Fruit fly (Drosophila melanogaster): Measurements from ENCODE around the gene CG15599.

Gene CG15599

dm6 chrX:15639929-15640328 lies 48.7 kb downstream of the CG15599 start (continued):
- TF ChIP-seq CG4328 (GFP tag; optimal IDR thresholded peaks at IDR 0.05) = no peak
- TF ChIP-seq CG6689 (GFP tag; IDR thresholded peaks at IDR 0.05) = no peak
- TF ChIP-seq CG13296 (GFP tag; optimal IDR thresholded peaks at IDR 0.05) = peak; percentile 54
- no peak for TF ChIP-seq CG1529 (GFP tag; optimal IDR thresholded peaks at IDR 0.05)
- no peak for TF ChIP-seq CG12155 (GFP tag; optimal IDR thresholded peaks at IDR 0.05)
- TF ChIP-seq Med (GFP tag) = no peak
- TF ChIP-seq CG8765 (GFP tag; IDR thresholded peaks at IDR 0.05) = no peak
- TF ChIP-seq CHES-1-like (GFP tag; optimal IDR thresholded peaks at IDR 0.05) = no peak
- TF ChIP-seq mld (GFP tag; IDR thresholded peaks at IDR 0.05; ENCODE audit: partially characterized antibody) = no peak
- peak; percentile 39 for TF ChIP-seq PHDP (tag; optimal IDR thresholded peaks at IDR 0.05)
- no peak for TF ChIP-seq Nf-YA (GFP tag; IDR thresholded peaks at IDR 0.05)
- TF ChIP-seq sqz (GFP tag; optimal IDR thresholded peaks at IDR 0.05) = no peak
- no peak for TF ChIP-seq da (GFP tag; optimal IDR thresholded peaks at IDR 0.05)
- no peak for TF ChIP-seq CG8089 (GFP tag; optimal IDR thresholded peaks at IDR 0.05)
- TF ChIP-seq fd102C (GFP tag; optimal IDR thresholded peaks at IDR 0.05) = no peak
- TF ChIP-seq en (GFP tag; optimal IDR thresholded peaks at IDR 0.05) = no peak
- no peak for TF ChIP-seq salm (tag; optimal IDR thresholded peaks at IDR 0.05)
- no peak for TF ChIP-seq Gsc (GFP tag; IDR thresholded peaks at IDR 0.05)
- peak; percentile 27; the same call in 1 of the 2 replicates for TF ChIP-seq CG14014 (GFP tag; IDR thresholded peaks at IDR 0.05)
- TF ChIP-seq Bdp1 (GFP tag; optimal IDR thresholded peaks at IDR 0.05) = no peak
- no peak for TF ChIP-seq MTF-1 (GFP tag; optimal IDR thresholded peaks at IDR 0.05; ENCODE audit: borderline replicate concordance)
- no peak for TF ChIP-seq Bgb (GFP tag; IDR thresholded peaks at IDR 0.05; ENCODE audit: partially characterized antibody)
- no peak for TF ChIP-seq CG12744 (GFP tag; optimal IDR thresholded peaks at IDR 0.05)
- TF ChIP-seq CG6254 (GFP tag; optimal IDR thresholded peaks at IDR 0.05) = no peak
- peak; percentile 20 for TF ChIP-seq Hmr (GFP tag; optimal IDR thresholded peaks at IDR 0.05)
- no peak for TF ChIP-seq CG17328 (GFP tag; IDR thresholded peaks at IDR 0.05)
- TF ChIP-seq Nf-YB (GFP tag; optimal IDR thresholded peaks at IDR 0.05) = no peak
- no peak for TF ChIP-seq CG13894 (tag; optimal IDR thresholded peaks at IDR 0.05)
- no peak for TF ChIP-seq CG14860 (GFP tag; IDR thresholded peaks at IDR 0.05; ENCODE audit: partially characterized antibody)
- TF ChIP-seq CG7839 (tag; optimal IDR thresholded peaks at IDR 0.05) = no peak
- no peak for TF ChIP-seq CG1792 (GFP tag; optimal IDR thresholded peaks at IDR 0.05)
- TF ChIP-seq CG8478 (optimal IDR thresholded peaks at IDR 0.05) = no peak
- TF ChIP-seq dan (GFP tag; IDR thresholded peaks at IDR 0.05) = no peak
- peak; percentile 15 for TF ChIP-seq Meics (GFP tag; optimal IDR thresholded peaks at IDR 0.05)
- no peak for TF ChIP-seq psq (GFP tag; optimal IDR thresholded peaks at IDR 0.05)
- no peak for TF ChIP-seq gt (GFP tag; IDR thresholded peaks at IDR 0.05)
- TF ChIP-seq Ptx1 (GFP tag; IDR thresholded peaks at IDR 0.05) = no peak
- TF ChIP-seq schlank (tag; optimal IDR thresholded peaks at IDR 0.05) = no peak
- no peak for TF ChIP-seq jing (GFP tag; optimal IDR thresholded peaks at IDR 0.05)
- TF ChIP-seq jumu (GFP tag; optimal IDR thresholded peaks at IDR 0.05) = no peak
- TF ChIP-seq Dad (GFP tag; optimal IDR thresholded peaks at IDR 0.05) = no peak
- no peak for TF ChIP-seq danr (GFP tag; IDR thresholded peaks at IDR 0.05)
- TF ChIP-seq croc (GFP tag; conservative IDR thresholded peaks at IDR 0.05) = no peak
- no peak for TF ChIP-seq pho (GFP tag; optimal IDR thresholded peaks at IDR 0.05)
- TF ChIP-seq dpn (GFP tag; optimal IDR thresholded peaks at IDR 0.05) = no peak
- peak; percentile 41 for TF ChIP-seq CG17359 (tag; optimal IDR thresholded peaks at IDR 0.05)
- no peak for TF ChIP-seq amos (GFP tag; IDR thresholded peaks at IDR 0.05; ENCODE audit: partially characterized antibody)
- TF ChIP-seq CG11504 (tag; optimal IDR thresholded peaks at IDR 0.05) = peak; percentile 13
- TF ChIP-seq nerfin-2 (GFP tag; IDR thresholded peaks at IDR 0.05; ENCODE audit: partially characterized antibody) = no peak
- no peak for TF ChIP-seq CG30431 (GFP tag; optimal IDR thresholded peaks at IDR 0.05)
- TF ChIP-seq chif (GFP tag; optimal IDR thresholded peaks at IDR 0.05) = no peak
- no peak for TF ChIP-seq Sin3A (optimal IDR thresholded peaks at IDR 0.05)
- no peak for TF ChIP-seq CG10366 (GFP tag; IDR thresholded peaks at IDR 0.05)

Data from whole organism, embryonic.